Fruit fly (Drosophila melanogaster): ENCODE measurements around the gene eEF1gamma.

Gene eEF1gamma

DNA sequence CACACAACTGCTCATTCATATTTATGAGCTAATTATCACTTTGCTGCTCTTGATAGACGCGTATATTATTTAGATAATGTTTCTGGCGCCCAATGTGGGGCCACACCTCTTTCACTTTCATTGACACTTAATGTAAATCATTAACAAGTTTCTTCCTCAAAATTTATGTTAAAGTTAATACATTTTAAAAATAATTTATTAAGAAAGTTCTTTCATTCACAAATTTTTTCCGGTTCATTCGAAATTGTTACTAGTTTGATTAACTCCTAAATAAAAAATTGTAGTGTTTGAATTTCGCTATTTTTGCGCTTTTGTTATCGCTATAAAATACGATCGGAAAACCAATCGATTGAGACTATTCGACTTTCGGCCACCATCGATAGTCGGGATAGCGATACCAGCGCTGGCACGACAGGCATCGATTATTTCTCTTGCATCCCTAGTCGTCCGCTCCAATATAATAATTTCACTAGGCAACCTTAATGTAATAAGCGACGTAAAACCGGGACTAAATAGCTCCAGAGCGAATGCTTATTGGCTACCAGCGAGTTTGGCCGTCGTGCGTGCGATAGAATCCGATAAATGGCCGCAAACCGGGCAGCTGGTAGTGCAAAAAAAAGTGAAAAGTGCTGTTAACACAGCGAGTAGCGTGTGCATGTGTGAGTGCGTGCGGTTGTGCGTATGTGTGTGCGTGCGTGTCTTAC is 8.9 kb downstream of the eEF1gamma start, which contains the start of gene Usp1 (continued):
- no peak for TF ChIP-seq nau (GFP tag; optimal IDR thresholded peaks at IDR 0.05)
- no peak for TF ChIP-seq zfh1 (GFP tag; IDR thresholded peaks at IDR 0.05)
- no peak for TF ChIP-seq Ets65A (GFP tag)
- TF ChIP-seq CG7372 (GFP tag; IDR thresholded peaks at IDR 0.05): no peak
- TF ChIP-seq Dp (GFP tag; optimal IDR thresholded peaks at IDR 0.05): peak; percentile 90
- no peak for TF ChIP-seq dysf (GFP tag; IDR thresholded peaks at IDR 0.05)
- TF ChIP-seq inv (GFP tag; IDR thresholded peaks at IDR 0.05; ENCODE audit: partially characterized antibody): peak; percentile 93
- peak; percentile 60 for TF ChIP-seq CG15514 (GFP tag; optimal IDR thresholded peaks at IDR 0.05)
- TF ChIP-seq odd (GFP tag; optimal IDR thresholded peaks at IDR 0.05): no peak
- peak; percentile 94 for TF ChIP-seq vnd (GFP tag; IDR thresholded peaks at IDR 0.05; ENCODE audit: partially characterized antibody)
- TF ChIP-seq CG11560 (tag; IDR thresholded peaks at IDR 0.05): peak; percentile 100
- TF ChIP-seq CG17829 (tag; optimal IDR thresholded peaks at IDR 0.05): peak; percentile 52
- TF ChIP-seq Jarid2 (GFP tag; optimal IDR thresholded peaks at IDR 0.05): no peak
- no peak for TF ChIP-seq Hey (tag; optimal IDR thresholded peaks at IDR 0.05)
- TF ChIP-seq Elba2 (GFP tag; optimal IDR thresholded peaks at IDR 0.05): no peak
- TF ChIP-seq TFAM (GFP tag; optimal IDR thresholded peaks at IDR 0.05): no peak
- TF ChIP-seq ase (GFP tag; IDR thresholded peaks at IDR 0.05): no peak
- peak; percentile 50 for TF ChIP-seq CG14710 (tag; optimal IDR thresholded peaks at IDR 0.05)
- no peak for TF ChIP-seq pfk (GFP tag; optimal IDR thresholded peaks at IDR 0.05)
- TF ChIP-seq slp2 (GFP tag; optimal IDR thresholded peaks at IDR 0.05): no peak
- no peak for TF ChIP-seq sd (tag; optimal IDR thresholded peaks at IDR 0.05)
- no peak for TF ChIP-seq CG31224 (GFP tag; IDR thresholded peaks at IDR 0.05)
- TF ChIP-seq CG6272 (GFP tag; IDR thresholded peaks at IDR 0.05): peak; percentile 13; the same call in 1 of the 2 replicates
- no peak for TF ChIP-seq HLHmδ (GFP tag; optimal IDR thresholded peaks at IDR 0.05)
- TF ChIP-seq mld (GFP tag; IDR thresholded peaks at IDR 0.05; ENCODE audit: partially characterized antibody): peak; percentile 97
- TF ChIP-seq Bgb (GFP tag; IDR thresholded peaks at IDR 0.05; ENCODE audit: partially characterized antibody): peak; percentile 98
- peak; percentile 92 for TF ChIP-seq pzg (GFP tag; optimal IDR thresholded peaks at IDR 0.05)
- no peak for TF ChIP-seq jing (GFP tag; optimal IDR thresholded peaks at IDR 0.05)
- TF ChIP-seq CG12769 (tag; optimal IDR thresholded peaks at IDR 0.05): no peak

DNA sequence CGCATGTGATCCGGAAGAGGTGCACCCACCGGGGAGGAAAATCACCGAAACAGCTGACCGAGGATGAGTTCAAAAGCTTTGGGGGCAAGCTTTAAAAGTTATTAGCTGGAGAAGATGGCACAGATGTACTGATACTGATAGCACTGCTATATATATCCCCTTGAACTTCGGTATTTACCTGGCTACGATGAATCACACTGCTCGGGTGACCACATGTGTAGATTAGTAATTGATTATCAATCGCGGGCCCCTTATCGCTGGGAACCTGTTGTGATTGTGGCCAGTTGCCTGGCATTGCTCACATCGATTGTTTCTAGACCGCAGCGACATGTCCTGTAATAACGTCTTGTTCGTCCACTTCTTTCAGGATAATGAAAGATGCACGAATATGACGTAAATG is 10.0 kb downstream of the eEF1gamma start:
- TF ChIP-seq Bteb2 (GFP tag; optimal IDR thresholded peaks at IDR 0.05): no peak
- peak; percentile 51 for TF ChIP-seq sug (tag; optimal IDR thresholded peaks at IDR 0.05)
- peak; percentile 32 for TF ChIP-seq mirr (GFP tag; optimal IDR thresholded peaks at IDR 0.05)
- no peak for TF ChIP-seq Chrac-16 (GFP tag; optimal IDR thresholded peaks at IDR 0.05)
- TF ChIP-seq CG34224 (GFP tag; IDR thresholded peaks at IDR 0.05; ENCODE audit: partially characterized antibody): no peak
- TF ChIP-seq ap (GFP tag; IDR thresholded peaks at IDR 0.05): no peak
- no peak for TF ChIP-seq CG15269 (tag; optimal IDR thresholded peaks at IDR 0.05)
- TF ChIP-seq grn (GFP tag; optimal IDR thresholded peaks at IDR 0.05): peak; percentile 73
- TF ChIP-seq cwo (GFP tag; optimal IDR thresholded peaks at IDR 0.05): peak; percentile 9
- peak; percentile 10; the same call in 1 of the 2 replicates for TF ChIP-seq ssp (GFP tag; IDR thresholded peaks at IDR 0.05)
- no peak for TF ChIP-seq CG10267 (tag; optimal IDR thresholded peaks at IDR 0.05)
- TF ChIP-seq exex (tag; optimal IDR thresholded peaks at IDR 0.05): peak; percentile 69
- TF ChIP-seq CG14965 (GFP tag; optimal IDR thresholded peaks at IDR 0.05; ENCODE audit: borderline replicate concordance): no peak
- no peak for TF ChIP-seq Dip3 (GFP tag; optimal IDR thresholded peaks at IDR 0.05)
- TF ChIP-seq Rfx (GFP tag; IDR thresholded peaks at IDR 0.05): no peak
- peak; percentile 40; the same call in 1 of the 2 replicates for TF ChIP-seq GATAe (GFP tag; conservative IDR thresholded peaks at IDR 0.05)
- TF ChIP-seq Hr78 (GFP tag; optimal IDR thresholded peaks at IDR 0.05): peak in 1 of 2 experiments; percentile 11

Data from whole organism, embryonic.